Worm (Caenorhabditis elegans): ENCODE data around the gene K10B3.5.

The K10B3.5 gene

DNA sequence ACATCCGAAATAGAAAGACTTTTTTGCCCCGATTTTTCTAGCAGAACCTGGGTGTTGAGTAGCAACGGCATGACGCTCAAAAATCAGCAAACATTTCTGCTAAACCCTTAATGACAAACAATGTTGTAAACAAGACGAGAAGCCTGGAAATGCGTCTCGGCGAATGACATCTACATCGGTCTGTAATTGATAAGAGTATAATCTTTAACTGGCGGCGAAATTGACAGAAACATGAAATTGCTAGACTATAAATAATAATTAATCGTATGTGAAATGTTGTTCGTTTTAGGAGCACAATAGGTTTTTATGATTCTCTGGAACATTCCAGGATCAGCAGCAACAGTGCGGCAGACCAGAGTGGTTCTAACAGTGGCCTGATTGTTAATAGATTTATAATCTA is 35.4 kb upstream of the K10B3.5 start:
- no peak for TF ChIP-seq ztf-28 (GFP tag; IDR thresholded peaks at IDR 0.05)
- peak; percentile 9 for TF ChIP-seq nhr-80 (tag; optimal IDR thresholded peaks at IDR 0.05)
- no peak for TF ChIP-seq zfh-2 (GFP tag; conservative IDR thresholded peaks at IDR 0.05)
- no peak for TF ChIP-seq ztf-26 (tag; optimal IDR thresholded peaks at IDR 0.05)
- no peak for TF ChIP-seq madf-3 (GFP tag; IDR thresholded peaks at IDR 0.05)

DNA sequence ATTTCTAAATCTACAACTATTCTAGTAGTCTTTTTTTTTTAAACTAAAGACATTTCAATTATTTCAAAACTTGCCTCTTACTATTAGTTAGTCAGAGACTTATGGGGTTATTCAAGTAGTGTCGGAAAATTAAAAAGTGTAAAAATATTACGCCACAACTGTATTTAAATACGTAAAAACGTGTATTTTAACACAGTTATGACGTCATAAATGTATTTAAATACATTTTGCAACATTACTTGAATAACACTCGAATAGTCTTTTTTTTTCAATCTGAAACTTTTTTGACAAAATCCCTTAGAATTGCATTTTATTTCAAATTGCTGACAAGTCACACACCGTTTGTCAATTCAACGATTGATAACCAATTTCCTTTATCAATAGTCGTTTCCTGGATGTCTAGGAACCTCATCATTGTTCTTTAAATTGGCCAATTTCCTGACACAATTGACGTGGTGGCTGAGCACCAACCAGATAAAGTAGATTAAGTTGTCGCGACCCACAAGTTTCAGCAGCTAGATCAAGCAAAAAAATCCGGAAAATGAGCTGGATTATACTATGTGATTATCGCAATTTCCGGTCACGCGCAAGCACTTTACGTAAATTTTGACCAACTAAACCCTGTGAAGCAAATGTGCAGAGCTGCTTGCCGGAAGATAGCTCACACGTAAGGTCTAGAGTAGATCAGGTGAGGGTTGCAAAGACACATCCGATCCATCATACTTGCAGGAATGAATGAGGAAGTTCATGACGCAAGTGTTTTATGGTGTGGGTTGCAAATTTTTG is 33.4 kb upstream of the K10B3.5 start:
- TF ChIP-seq ceh-79 (tag; optimal IDR thresholded peaks at IDR 0.05) (no peak), tbp1 (GFP tag; optimal IDR thresholded peaks at IDR 0.05) (no peak), chd-7 (tag; optimal IDR thresholded peaks at IDR 0.05) (no peak), ztf-3 (GFP tag; optimal IDR thresholded peaks at IDR 0.05) (no peak), ceh-91 (GFP tag; IDR thresholded peaks at IDR 0.05) (no peak), gei-17 (GFP tag; optimal IDR thresholded peaks at IDR 0.05) (no peak), egl-18 (GFP tag; IDR thresholded peaks at IDR 0.05) (no peak), pbrm-1 (GFP tag; IDR thresholded peaks at IDR 0.05) (no peak), F52B5.7 (tag; optimal IDR thresholded peaks at IDR 0.05) (no peak), nhr-120 (GFP tag; IDR thresholded peaks at IDR 0.05) (no peak), ets-4 (GFP tag; optimal IDR thresholded peaks at IDR 0.05) (no peak), egrh-3 (GFP tag; IDR thresholded peaks at IDR 0.05) (no peak), unc-130 (GFP tag; optimal IDR thresholded peaks at IDR 0.05) (no peak), akir-1 (GFP tag; optimal IDR thresholded peaks at IDR 0.05) (no peak), T07F8.4 (tag; optimal IDR thresholded peaks at IDR 0.05) (no peak), nfyb-1 (GFP tag; IDR thresholded peaks at IDR 0.05) (no peak), lsl-1 (GFP tag; optimal IDR thresholded peaks at IDR 0.05) (no peak), hrde-1 (tag; optimal IDR thresholded peaks at IDR 0.05; ENCODE audit: borderline replicate concordance) (no peak), K12H6.12 (tag; optimal IDR thresholded peaks at IDR 0.05) (no peak)

DNA sequence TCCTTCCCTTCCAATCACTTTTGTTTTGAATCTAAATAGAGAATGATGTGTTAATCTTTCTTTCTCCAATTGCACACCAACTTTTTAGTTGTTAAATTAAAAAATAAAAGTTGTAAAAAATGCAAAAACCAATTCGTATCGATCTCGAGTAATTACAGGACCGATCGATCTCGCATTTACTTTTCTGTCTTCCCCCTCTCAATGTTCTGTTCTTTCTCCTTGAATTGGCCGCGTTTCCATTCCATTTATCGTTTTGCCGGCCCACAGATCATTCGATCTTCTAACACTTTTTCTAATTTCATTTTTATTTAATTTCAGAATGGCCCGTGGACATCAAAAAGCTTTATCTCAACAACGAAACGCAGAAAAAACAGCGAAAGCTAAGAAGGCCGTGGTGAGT is 28.9 kb upstream of the K10B3.5 start, which contains the start of gene K10B3.1:
TSS of gene K10B3.1 (plus strand) at position 301 of the 400 bp plus-strand sequence.
- TF ChIP-seq rcor-1 (GFP tag; IDR thresholded peaks at IDR 0.05) = no peak
- TF ChIP-seq ceh-100 (GFP tag; IDR thresholded peaks at IDR 0.05) = no peak
- TF ChIP-seq nfya-2 (GFP tag; IDR thresholded peaks at IDR 0.05) = no peak
- no peak for TF ChIP-seq madf-10 (tag; optimal IDR thresholded peaks at IDR 0.05)
- no peak for TF ChIP-seq ama-1 (optimal IDR thresholded peaks at IDR 0.05)
- no peak for TF ChIP-seq ama-1 (GFP tag; optimal IDR thresholded peaks at IDR 0.05)
- TF ChIP-seq tlf-1 (GFP tag; optimal IDR thresholded peaks at IDR 0.05) = no peak
- TF ChIP-seq mxl-1 (tag; optimal IDR thresholded peaks at IDR 0.05) = no peak
- no peak for TF ChIP-seq nhr-179 (tag; optimal IDR thresholded peaks at IDR 0.05)
- TF ChIP-seq let-607 (tag; optimal IDR thresholded peaks at IDR 0.05) = no peak
- TF ChIP-seq hlh-12 (tag; optimal IDR thresholded peaks at IDR 0.05) = no peak
- TF ChIP-seq F10E7.11 (tag; optimal IDR thresholded peaks at IDR 0.05) = no peak
- TF ChIP-seq sdz-38 (tag; optimal IDR thresholded peaks at IDR 0.05) = no peak
- TF ChIP-seq ekl-4 (GFP tag; IDR thresholded peaks at IDR 0.05) = no peak
- no peak for TF ChIP-seq snpc-3.4 (tag; optimal IDR thresholded peaks at IDR 0.05)

All from whole organism, young adult.